Worm (Caenorhabditis elegans) whole organism, mixed stage, embryonic: ENCODE measurements around the gene gcn-2.

Experiments
- M03D4.4 ChIP-seq: sonication (generic microtip); optimal IDR thresholded peaks from 2 replicates; lab custom pipeline; 2017; ENCODE audit warnings: mild to moderate bottlenecking, missing genetic modification characterization, missing compliant biosample characterization
- bed-3 ChIP-seq: fragments of 200-800 bp; sonication (Bioruptor generic); optimal IDR thresholded peaks from 3 replicates; lab custom pipeline; 2018; ENCODE audit warnings: mild to moderate bottlenecking, missing genetic modification characterization, moderate library complexity, missing compliant biosample characterization
- blmp-1 ChIP-seq: fragments of 150-350 bp; optimal IDR thresholded peaks from 2 replicates; lab custom pipeline; 2014; ENCODE audit warnings: missing biosample characterization, missing genetic modification characterization
- ceh-39 ChIP-seq: fragments of 150-350 bp; optimal IDR thresholded peaks from 2 replicates; lab custom pipeline; 2014; ENCODE audit warnings: missing biosample characterization, missing genetic modification characterization
- ceh-43 ChIP-seq: fragments of 200-800 bp; sonication (Bioruptor generic); optimal IDR thresholded peaks from 2 replicates; lab custom pipeline; 2018; ENCODE audit warnings: mild to moderate bottlenecking, missing genetic modification characterization, moderate library complexity, missing compliant biosample characterization
- ces-1 ChIP-seq: fragments of 150-350 bp; optimal IDR thresholded peaks from 2 replicates; lab custom pipeline; 2014; ENCODE audit warnings: missing biosample characterization, missing genetic modification reagents, missing genetic modification characterization
- cnd-1 ChIP-seq: fragments of 200-800 bp; sonication (Bioruptor generic); optimal IDR thresholded peaks from 2 replicates; lab custom pipeline; 2018; ENCODE audit warnings: mild to moderate bottlenecking, missing genetic modification characterization, missing compliant biosample characterization
- drap-1 ChIP-seq: fragments of 200-800 bp; sonication (Bioruptor generic); optimal IDR thresholded peaks from 3 replicates; lab custom pipeline; 2018; ENCODE audit warnings: mild to moderate bottlenecking, missing genetic modification characterization, missing compliant biosample characterization
- elt-1 ChIP-seq: sonication (generic microtip); optimal IDR thresholded peaks from 2 replicates; lab custom pipeline; 2017; ENCODE audit warnings: missing genetic modification characterization, mild to moderate bottlenecking, missing compliant biosample characterization, antibody characterized with exemption, moderate library complexity, borderline replicate concordance; ENCODE audit not compliant: insufficient read depth
- elt-3 ChIP-seq: fragments of 150-350 bp; optimal IDR thresholded peaks from 2 replicates; lab custom pipeline; 2014; ENCODE audit warnings: missing biosample characterization, missing genetic modification characterization
- flh-1 ChIP-seq: fragments of 200-800 bp; sonication (Bioruptor generic); optimal IDR thresholded peaks from 2 replicates; lab custom pipeline; 2018; ENCODE audit warnings: mild to moderate bottlenecking, missing genetic modification characterization, moderate library complexity, missing compliant biosample characterization
- ham-2 ChIP-seq: fragments of 200-800 bp; sonication (Bioruptor generic); optimal IDR thresholded peaks from 2 replicates; lab custom pipeline; 2018; ENCODE audit warnings: mild to moderate bottlenecking, missing genetic modification characterization, missing compliant biosample characterization
- hlh-1 ChIP-seq: fragments of 150-350 bp; optimal IDR thresholded peaks from 2 replicates; lab custom pipeline; 2014; ENCODE audit warnings: missing biosample characterization, missing genetic modification reagents, missing genetic modification characterization
- lin-13 ChIP-seq: fragments of 150-350 bp; optimal IDR thresholded peaks from 2 replicates; lab custom pipeline; 2014; ENCODE audit warnings: missing biosample characterization, missing genetic modification characterization
- lin-32 ChIP-seq: fragments of 200-800 bp; sonication (Bioruptor generic); optimal IDR thresholded peaks from 2 replicates; lab custom pipeline; 2018; ENCODE audit warnings: mild to moderate bottlenecking, missing genetic modification characterization, missing compliant biosample characterization
- mab-5 ChIP-seq: fragments of 150-350 bp; optimal IDR thresholded peaks from 2 replicates; lab custom pipeline; 2014; ENCODE audit warnings: missing biosample characterization, missing genetic modification characterization
- mep-1 ChIP-seq: fragments of 150-350 bp; optimal IDR thresholded peaks from 2 replicates; lab custom pipeline; 2017; ENCODE audit warnings: missing biosample characterization, missing genetic modification reagents, missing genetic modification characterization, inconsistent platforms
- mls-2 ChIP-seq: sonication (generic microtip); optimal IDR thresholded peaks from 2 replicates; lab custom pipeline; 2016; ENCODE audit warnings: mild to moderate bottlenecking, missing genetic modification characterization, moderate library complexity, missing compliant biosample characterization
- nhr-2 ChIP-seq: fragments of 150-350 bp; optimal IDR thresholded peaks from 2 replicates; lab custom pipeline; 2014; ENCODE audit warnings: missing biosample characterization, missing genetic modification characterization
- nhr-237 ChIP-seq: fragments of 150-350 bp; optimal IDR thresholded peaks from 2 replicates; lab custom pipeline; 2014; ENCODE audit warnings: missing biosample characterization, missing genetic modification characterization
- nhr-28 ChIP-seq: fragments of 150-350 bp; optimal IDR thresholded peaks from 2 replicates; lab custom pipeline; 2014; ENCODE audit warnings: missing biosample characterization, missing genetic modification characterization
- nhr-76 ChIP-seq: sonication (generic microtip); optimal IDR thresholded peaks from 2 replicates; lab custom pipeline; 2017; ENCODE audit warnings: missing biosample characterization, missing genetic modification characterization
- pha-4 ChIP-seq: fragments of 150-350 bp; optimal IDR thresholded peaks from 2 replicates; lab custom pipeline; 2018; ENCODE audit warnings: missing biosample characterization, missing genetic modification reagents, missing genetic modification characterization
- sem-2 ChIP-seq: fragments of 200-800 bp; sonication (Bioruptor generic); optimal IDR thresholded peaks from 2 replicates; lab custom pipeline; 2018; ENCODE audit warnings: mild to moderate bottlenecking, missing genetic modification characterization, missing compliant biosample characterization
- snpc-4 ChIP-seq: fragments of 150-350 bp; optimal IDR thresholded peaks from 2 replicates; lab custom pipeline; 2014; ENCODE audit warnings: missing biosample characterization, missing genetic modification characterization
- tbx-8 ChIP-seq: fragments of 200-800 bp; sonication (Bioruptor generic); optimal IDR thresholded peaks from 2 replicates; lab custom pipeline; 2018; ENCODE audit warnings: mild to moderate bottlenecking, missing genetic modification characterization, moderate library complexity, missing compliant biosample characterization
- unc-120 ChIP-seq: sonication (generic microtip); optimal IDR thresholded peaks from 2 replicates; lab custom pipeline; 2017; ENCODE audit warnings: missing genetic modification characterization, missing compliant biosample characterization; ENCODE audit not compliant: poor library complexity, severe bottlenecking
- unc-39 ChIP-seq: fragments of 150-350 bp; optimal IDR thresholded peaks from 2 replicates; lab custom pipeline; 2014; ENCODE audit warnings: missing biosample characterization, missing genetic modification characterization
- zip-8 ChIP-seq: fragments of 150-350 bp; optimal IDR thresholded peaks from 2 replicates; lab custom pipeline; 2014; ENCODE audit warnings: missing biosample characterization, missing genetic modification characterization

The gcn-2 gene

ce11 chrII:13059196-13059595 lies 24.8 kb upstream of the gcn-2 start:
- no peak for TF ChIP-seq zip-8 (tag; lab: Kevin White, UChicago)
- no peak for TF ChIP-seq nhr-76 (tag; lab: Kevin White, UChicago)
- no peak for TF ChIP-seq hlh-1 (tag; lab: Kevin White, UChicago)
- TF ChIP-seq ceh-43 = no peak
- no peak for TF ChIP-seq lin-13 (tag; lab: Kevin White, UChicago)
- TF ChIP-seq ces-1 (GFP tag; lab: Kevin White, UChicago) = no peak
- no peak for TF ChIP-seq elt-1 (tag; lab: Kevin White, UChicago)
- no peak for TF ChIP-seq blmp-1
- no peak for TF ChIP-seq sem-2 (GFP tag; lab: Kevin White, UChicago)
- no peak for TF ChIP-seq mls-2 (tag; lab: Kevin White, UChicago)
- TF ChIP-seq pha-4 = no peak
- no peak for TF ChIP-seq bed-3
- TF ChIP-seq unc-120 (tag; lab: Kevin White, UChicago) = no peak
- no peak for TF ChIP-seq M03D4.4
- no peak for TF ChIP-seq snpc-4 (tag; lab: Kevin White, UChicago)
- TF ChIP-seq drap-1 (GFP tag; lab: Kevin White, UChicago) = no peak
- no peak for TF ChIP-seq mep-1 (tag; lab: Kevin White, UChicago)
- no peak for TF ChIP-seq cnd-1 (tag; lab: Kevin White, UChicago)

ce11 chrII:13065251-13065650 lies 18.7 kb upstream of the gcn-2 start:
- TF ChIP-seq elt-3 (no peak), ceh-39 (tag; lab: Kevin White, UChicago) (no peak), ham-2 (GFP tag; lab: Kevin White, UChicago) (no peak), unc-120 (tag; lab: Kevin White, UChicago) (no peak), nhr-28 (tag; lab: Kevin White, UChicago) (no peak), drap-1 (GFP tag; lab: Kevin White, UChicago) (no peak)

- peak; percentile 68 for TF ChIP-seq hlh-1 (tag; lab: Kevin White, UChicago)
- no peak for TF ChIP-seq flh-1 (GFP tag; lab: Kevin White, UChicago)
These were observed 17.1 kb upstream of the gcn-2 start for ce11 chrII:13066777-13067290.

DNA sequence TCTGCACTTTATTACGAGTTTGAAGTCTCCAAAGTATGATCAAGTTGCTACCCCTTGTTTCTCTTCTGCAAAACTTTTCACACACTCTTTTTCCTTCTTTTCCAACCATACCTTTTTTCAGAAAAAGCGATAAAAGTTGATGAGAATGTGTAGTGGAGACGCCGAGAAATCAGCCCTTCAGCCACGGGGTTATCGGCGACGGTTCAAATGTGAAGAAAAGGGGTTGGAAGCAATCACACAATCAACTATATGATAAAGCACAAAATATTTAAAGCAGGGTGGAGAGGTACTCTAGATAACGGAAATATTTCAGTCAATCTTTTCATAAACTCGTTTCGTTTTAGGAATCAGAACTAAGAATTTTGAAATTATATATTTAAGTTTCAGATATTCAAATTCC lies 10.9 kb upstream of the gcn-2 start, which contains the start of gene F42G4.5:
Gene F42G4.5 (plus strand): TSS at position 379 of the 400 bp plus-strand sequence.
- no peak for TF ChIP-seq nhr-76 (tag; lab: Kevin White, UChicago)

- no peak for TF ChIP-seq ham-2 (GFP tag; lab: Kevin White, UChicago)
- TF ChIP-seq elt-3 = no peak
- no peak for TF ChIP-seq nhr-28 (tag; lab: Kevin White, UChicago)
- TF ChIP-seq ces-1 (GFP tag; lab: Kevin White, UChicago) = no peak
- TF ChIP-seq mab-5 (tag; lab: Kevin White, UChicago) = no peak
- TF ChIP-seq ceh-39 (tag; lab: Kevin White, UChicago) = no peak
- no peak for TF ChIP-seq mep-1 (tag; lab: Kevin White, UChicago)
- TF ChIP-seq unc-39 (tag; lab: Kevin White, UChicago) = no peak
- TF ChIP-seq tbx-8 (GFP tag; lab: Kevin White, UChicago) = no peak
- TF ChIP-seq bed-3 = no peak
- no peak for TF ChIP-seq drap-1 (GFP tag; lab: Kevin White, UChicago)
- no peak for TF ChIP-seq lin-32
- TF ChIP-seq mls-2 (tag; lab: Kevin White, UChicago) = no peak
- TF ChIP-seq sem-2 (GFP tag; lab: Kevin White, UChicago) = no peak
- TF ChIP-seq nhr-2 (tag; lab: Kevin White, UChicago) = no peak
- no peak for TF ChIP-seq nhr-237 (tag; lab: Kevin White, UChicago)
- TF ChIP-seq snpc-4 (tag; lab: Kevin White, UChicago) = no peak
- TF ChIP-seq flh-1 (GFP tag; lab: Kevin White, UChicago) = no peak
- no peak for TF ChIP-seq blmp-1
These were observed 10.2 kb upstream of the gcn-2 start for ce11 chrII:13073742-13074141.
